Worm (Caenorhabditis elegans) whole organism, L2 larva: Measurements from ENCODE around the gene srt-19.
A peak's percentile ranks its signal among the peaks of the same experiment; 100 is the strongest.

Experiments used
- C34F6.9 ChIP-seq: fragments of 150-350 bp; optimal IDR thresholded peaks from 2 replicates; lab custom pipeline; 2014; ENCODE audit warnings: missing biosample characterization, missing genetic modification characterization
- R02D3.7 ChIP-seq: fragments of 150-350 bp; optimal IDR thresholded peaks from 2 replicates; lab custom pipeline; 2014; ENCODE audit warnings: missing biosample characterization, missing genetic modification characterization
- Y55F3AM.14 ChIP-seq: fragments of 200-800 bp; sonication (Bioruptor generic); optimal IDR thresholded peaks from 2 replicates; lab custom pipeline; 2018; ENCODE audit warnings: mild to moderate bottlenecking, missing genetic modification characterization, missing compliant biosample characterization
- ZK546.5 ChIP-seq: sonication (generic microtip); optimal IDR thresholded peaks from 2 replicates; lab custom pipeline; 2017; ENCODE audit warnings: missing biosample characterization, missing genetic modification characterization
- aly-2 ChIP-seq: fragments of 150-350 bp; optimal IDR thresholded peaks from 2 replicates; lab custom pipeline; 2014; ENCODE audit warnings: missing biosample characterization, missing genetic modification characterization
- ama-1 ChIP-seq: fragments of 150-350 bp; optimal IDR thresholded peaks from 2 replicates; lab custom pipeline; 2018; ENCODE audit warnings: inconsistent platforms
- blmp-1 ChIP-seq: sonication (generic microtip); optimal IDR thresholded peaks from 2 replicates; lab custom pipeline; 2017; ENCODE audit warnings: missing genetic modification characterization, mild to moderate bottlenecking, missing compliant biosample characterization, antibody characterized with exemption, moderate library complexity; ENCODE audit not compliant: insufficient read depth
- ceh-82 ChIP-seq: fragments of 150-350 bp; optimal IDR thresholded peaks from 2 replicates; lab custom pipeline; 2014; ENCODE audit warnings: missing biosample characterization, missing genetic modification characterization
- crh-2 ChIP-seq: sonication (generic microtip); optimal IDR thresholded peaks from 2 replicates; lab custom pipeline; 2017; ENCODE audit warnings: missing biosample characterization, missing genetic modification characterization
- egl-27 ChIP-seq: sonication (generic microtip); optimal IDR thresholded peaks from 3 replicates; lab custom pipeline; 2017; ENCODE audit warnings: missing biosample characterization, missing genetic modification reagents, missing genetic modification characterization
- elt-1 ChIP-seq: fragments of 150-350 bp; optimal IDR thresholded peaks from 2 replicates; lab custom pipeline; 2014; ENCODE audit warnings: missing biosample characterization, missing genetic modification characterization
- gmeb-1 ChIP-seq: fragments of 150-350 bp; optimal IDR thresholded peaks from 2 replicates; lab custom pipeline; 2014; ENCODE audit warnings: missing biosample characterization, missing genetic modification characterization
- lin-11 ChIP-seq: fragments of 150-350 bp; sonication (generic microtip); optimal IDR thresholded peaks from 2 replicates; lab custom pipeline; 2014; ENCODE audit warnings: missing biosample characterization, missing genetic modification characterization, inconsistent platforms, mixed read lengths
- lin-39 ChIP-seq: fragments of 150-350 bp; optimal IDR thresholded peaks from 2 replicates; lab custom pipeline; 2014; ENCODE audit warnings: missing biosample characterization, missing genetic modification reagents, missing genetic modification characterization
- lsy-2 ChIP-seq, 2 experiments: fragments of 150-350 bp in 1 of 2; sonication (generic microtip) in 1 of 2; optimal IDR thresholded peaks; 2 replicates each; lab custom pipeline; 2014 to 2017; ENCODE audit warnings: missing biosample characterization in 2 of 2, missing genetic modification characterization in 2 of 2
- mab-5 ChIP-seq: fragments of 150-350 bp; optimal IDR thresholded peaks from 2 replicates; lab custom pipeline; 2014; ENCODE audit warnings: missing biosample characterization, missing genetic modification characterization
- mbf-1 ChIP-seq: sonication (generic microtip); optimal IDR thresholded peaks from 2 replicates; lab custom pipeline; 2017; ENCODE audit warnings: missing biosample characterization, missing genetic modification characterization
- nhr-11 ChIP-seq: fragments of 150-350 bp; optimal IDR thresholded peaks from 2 replicates; lab custom pipeline; 2014; ENCODE audit warnings: missing biosample characterization, missing genetic modification characterization
- nhr-12 ChIP-seq: fragments of 150-350 bp; optimal IDR thresholded peaks from 2 replicates; lab custom pipeline; 2014; ENCODE audit warnings: missing biosample characterization, missing genetic modification characterization
- nhr-129 ChIP-seq: fragments of 150-350 bp; optimal IDR thresholded peaks from 2 replicates; lab custom pipeline; 2014; ENCODE audit warnings: missing biosample characterization, missing genetic modification characterization
- nhr-21 ChIP-seq: fragments of 150-350 bp; optimal IDR thresholded peaks from 2 replicates; lab custom pipeline; 2014; ENCODE audit warnings: missing biosample characterization, missing genetic modification characterization
- nhr-23 ChIP-seq: fragments of 150-350 bp; optimal IDR thresholded peaks from 2 replicates; lab custom pipeline; 2014; ENCODE audit warnings: missing biosample characterization, missing genetic modification reagents, missing genetic modification characterization
- nhr-237 ChIP-seq: fragments of 150-350 bp; optimal IDR thresholded peaks from 2 replicates; lab custom pipeline; 2014; ENCODE audit warnings: missing biosample characterization, missing genetic modification characterization
- nhr-25 ChIP-seq: fragments of 150-350 bp; sonication (generic microtip); optimal IDR thresholded peaks from 3 replicates; lab custom pipeline; 2014; ENCODE audit warnings: missing biosample characterization, missing genetic modification characterization
- nhr-77 ChIP-seq: fragments of 150-350 bp; optimal IDR thresholded peaks from 2 replicates; lab custom pipeline; 2014; ENCODE audit warnings: missing biosample characterization, missing genetic modification characterization
- peb-1 ChIP-seq: fragments of 150-350 bp; optimal IDR thresholded peaks from 2 replicates; lab custom pipeline; 2014; ENCODE audit warnings: missing biosample characterization, missing genetic modification characterization
- skn-1 ChIP-seq: sonication (generic microtip); optimal IDR thresholded peaks from 2 replicates; lab custom pipeline; 2017; ENCODE audit warnings: missing biosample characterization, missing genetic modification characterization
- sma-3 ChIP-seq: sonication (generic microtip); optimal IDR thresholded peaks from 2 replicates; lab custom pipeline; 2016; ENCODE audit warnings: missing genetic modification reagents, missing genetic modification characterization, missing compliant biosample characterization
- sma-9 ChIP-seq, 2 experiments: fragments of 150-350 bp in 1 of 2; sonication (generic microtip) in 1 of 2; optimal IDR thresholded peaks; 2 replicates each; lab custom pipeline; 2014 to 2016; ENCODE audit warnings: missing genetic modification characterization in 2 of 2, mild to moderate bottlenecking in 1 of 2, missing biosample characterization in 1 of 2, missing compliant biosample characterization in 1 of 2, missing genetic modification reagents in 1 of 2, moderate library complexity in 1 of 2
- snpc-4 ChIP-seq: fragments of 150-350 bp; optimal IDR thresholded peaks from 2 replicates; lab custom pipeline; 2014; ENCODE audit warnings: missing biosample characterization, missing genetic modification characterization
- unc-39 ChIP-seq: fragments of 150-350 bp; optimal IDR thresholded peaks from 2 replicates; lab custom pipeline; 2014; ENCODE audit warnings: missing biosample characterization, missing genetic modification characterization
- unc-55 ChIP-seq: fragments of 150-350 bp; sonication (generic microtip); optimal IDR thresholded peaks from 3 replicates; lab custom pipeline; 2014; ENCODE audit warnings: missing biosample characterization, missing genetic modification reagents, missing genetic modification characterization
- ztf-11 ChIP-seq: sonication (generic microtip); optimal IDR thresholded peaks from 2 replicates; lab custom pipeline; 2017; ENCODE audit warnings: missing biosample characterization, missing genetic modification characterization
- ztf-4 ChIP-seq: fragments of 150-350 bp; optimal IDR thresholded peaks from 2 replicates; lab custom pipeline; 2014; ENCODE audit warnings: missing biosample characterization, missing genetic modification characterization

The srt-19 gene

DNA sequence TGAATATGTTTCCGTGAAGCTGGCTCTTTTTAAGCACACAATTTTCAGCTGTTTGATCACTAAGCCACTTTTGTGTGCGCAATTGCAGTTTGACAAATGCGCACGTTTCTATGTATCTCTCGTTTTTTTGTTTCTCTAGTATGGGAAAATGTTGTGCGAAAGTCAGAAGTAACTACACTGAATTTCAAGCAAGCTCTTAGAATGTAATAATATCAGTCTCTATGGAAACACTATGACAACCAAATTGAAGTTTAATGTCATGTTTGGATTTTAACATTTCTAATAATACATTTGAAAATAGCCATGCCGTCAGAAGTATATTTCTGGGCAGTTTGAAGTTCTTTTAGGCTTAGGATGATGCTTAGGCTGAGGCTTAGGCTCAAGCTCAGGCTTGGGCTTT lies 35.0 kb downstream of the srt-19 start, which contains the start of gene ZC132.9:
ZC132.9 (minus strand) TSS at position 101 of the 400 bp plus-strand sequence.
- no peak for TF ChIP-seq crh-2 (tag; lab: Kevin White, UChicago)
- no peak for TF ChIP-seq nhr-12 (tag; lab: Kevin White, UChicago)
- TF ChIP-seq R02D3.7 (tag; lab: Kevin White, UChicago) = no peak
- no peak for TF ChIP-seq C34F6.9
- TF ChIP-seq blmp-1 = no peak
- no peak for TF ChIP-seq sma-3 (GFP tag; lab: Kevin White, UChicago)
- TF ChIP-seq ztf-4 = no peak
- TF ChIP-seq skn-1 (tag; lab: Kevin White, UChicago) = no peak
- no peak for TF ChIP-seq unc-55 (GFP tag; lab: Kevin White, UChicago)
- TF ChIP-seq gmeb-1 (tag; lab: Kevin White, UChicago) = no peak
- TF ChIP-seq nhr-11 = no peak
- TF ChIP-seq egl-27 (tag; lab: Kevin White, UChicago) = no peak
- TF ChIP-seq nhr-21 (tag; lab: Kevin White, UChicago) = no peak
- no peak for TF ChIP-seq nhr-23 (tag; lab: Kevin White, UChicago)
- TF ChIP-seq ceh-82 = no peak

DNA sequence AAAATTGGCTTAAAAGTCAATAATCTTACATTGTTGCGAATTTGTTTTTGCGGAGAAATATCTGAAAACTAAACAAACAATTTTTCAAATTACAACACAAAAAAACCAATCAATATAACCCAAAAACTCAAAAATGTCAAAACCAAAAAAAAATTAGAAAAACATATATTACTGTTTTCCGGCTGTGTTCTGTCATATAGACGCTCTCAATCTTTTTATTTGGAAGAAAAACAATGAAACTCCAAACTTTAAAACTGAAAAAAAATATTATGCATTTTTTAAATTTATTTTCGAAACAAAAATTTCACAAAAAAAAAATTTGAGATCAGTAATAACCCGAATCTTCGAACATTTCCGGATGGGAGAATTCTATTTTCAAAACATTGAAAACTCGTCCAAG lies 37.9 kb downstream of the srt-19 start, which contains the start of gene R02D1.2:
R02D1.2 (minus strand) TSS at position 101 of the 400 bp plus-strand sequence.
- TF ChIP-seq skn-1 (tag; lab: Kevin White, UChicago) (no peak), ztf-11 (tag; lab: Kevin White, UChicago) (no peak), aly-2 (tag; lab: Kevin White, UChicago) (no peak), lin-11 (tag; lab: Kevin White, UChicago) (no peak), sma-3 (GFP tag; lab: Kevin White, UChicago) (no peak), elt-1 (tag; lab: Kevin White, UChicago) (no peak), ztf-4 (no peak), blmp-1 (no peak), peb-1 (tag; lab: Kevin White, UChicago) (no peak), snpc-4 (tag; lab: Kevin White, UChicago) (no peak), mbf-1 (tag; lab: Kevin White, UChicago) (no peak), egl-27 (tag; lab: Kevin White, UChicago) (no peak), nhr-77 (tag; lab: Kevin White, UChicago) (no peak), gmeb-1 (tag; lab: Kevin White, UChicago) (no peak)

DNA sequence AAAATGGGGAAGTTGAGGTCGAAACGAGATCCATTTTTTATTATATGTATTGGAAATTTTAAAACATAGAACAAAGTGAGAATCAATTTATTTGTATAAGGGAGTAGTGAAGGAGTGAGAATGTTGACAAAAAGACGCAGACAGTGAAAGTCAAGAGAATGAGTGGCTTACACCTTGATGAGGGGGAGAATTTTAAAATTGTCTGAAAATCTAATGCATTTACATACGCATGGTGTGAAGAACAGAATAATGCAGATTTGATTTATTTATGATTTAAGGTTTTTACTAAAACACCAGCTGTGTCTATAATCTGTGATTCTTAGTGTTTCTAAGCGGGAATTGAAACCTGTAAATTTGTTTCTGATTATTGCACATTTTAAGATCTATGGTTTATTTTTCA lies 40.6 kb downstream of the srt-19 start, which contains the start of gene nhr-125:
nhr-125 (minus strand) TSS at position 101 of the 400 bp plus-strand sequence.
- TF ChIP-seq nhr-25 = no peak
- no peak for TF ChIP-seq nhr-12 (tag; lab: Kevin White, UChicago)
- no peak for TF ChIP-seq ZK546.5 (tag; lab: Kevin White, UChicago)
- TF ChIP-seq snpc-4 (tag; lab: Kevin White, UChicago) = no peak
- TF ChIP-seq R02D3.7 (tag; lab: Kevin White, UChicago) = no peak
- no peak for TF ChIP-seq ceh-82
- no peak for TF ChIP-seq mab-5 (tag; lab: Kevin White, UChicago)
- TF ChIP-seq sma-3 (GFP tag; lab: Kevin White, UChicago) = no peak
- no peak for TF ChIP-seq nhr-237 (tag; lab: Kevin White, UChicago)
- no peak for TF ChIP-seq sma-9 (GFP tag; optimal IDR thresholded peaks at IDR 0.05; lab: Kevin White, UChicago)
- no peak for TF ChIP-seq sma-9 (tag; optimal IDR thresholded peaks at IDR 0.05; lab: Kevin White, UChicago)
- TF ChIP-seq ama-1 (lab: Kevin White, UChicago) = no peak
- TF ChIP-seq nhr-11 = no peak
- no peak for TF ChIP-seq nhr-129 (tag; lab: Kevin White, UChicago)
- no peak for TF ChIP-seq Y55F3AM.14 (GFP tag; lab: Kevin White, UChicago)
- TF ChIP-seq unc-39 (tag; lab: Kevin White, UChicago) = no peak
- TF ChIP-seq gmeb-1 (tag; lab: Kevin White, UChicago) = no peak
- TF ChIP-seq blmp-1 = no peak
- TF ChIP-seq unc-55 (GFP tag; lab: Kevin White, UChicago) = no peak
- no peak for TF ChIP-seq lsy-2 (tag; optimal IDR thresholded peaks at IDR 0.05; lab: Kevin White, UChicago)

DNA sequence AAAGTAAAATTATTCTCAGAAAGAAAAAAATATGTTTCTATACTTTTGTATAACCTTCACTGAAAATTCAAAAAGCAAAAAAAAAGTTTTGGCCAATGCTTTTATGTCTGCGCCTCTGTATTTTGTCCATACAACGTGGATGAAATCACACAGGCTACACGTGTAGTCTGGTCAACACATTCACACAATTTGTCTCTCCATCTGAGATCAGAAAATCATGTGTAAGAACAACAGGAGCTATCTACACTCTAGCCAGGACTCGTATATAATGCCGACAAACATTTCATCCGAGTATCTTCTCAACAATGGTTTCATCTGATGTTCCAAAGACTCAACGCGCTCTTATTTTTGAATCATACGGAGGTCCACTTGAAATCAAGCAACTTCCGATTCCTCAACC lies 42.0 kb downstream of the srt-19 start, which contains the start of gene D2063.1:
D2063.1 (plus strand) TSS at position 281 of the 400 bp plus-strand sequence.
- TF ChIP-seq lin-39 (tag; lab: Kevin White, UChicago) (no peak), nhr-129 (tag; lab: Kevin White, UChicago) (peak; percentile 3), nhr-23 (tag; lab: Kevin White, UChicago) (no peak)
